Worm (Caenorhabditis elegans) whole organism, L2 larva: Measurements from ENCODE around the gene znf-474.

Experiments used
- C34F6.9 ChIP-seq: fragments of 150-350 bp; optimal IDR thresholded peaks from 2 replicates; lab custom pipeline; 2014; ENCODE audit warnings: missing biosample characterization, missing genetic modification characterization
- F13H6.1 ChIP-seq: sonication (generic microtip); optimal IDR thresholded peaks from 2 replicates; lab custom pipeline; 2016; ENCODE audit warnings: missing genetic modification characterization, missing compliant biosample characterization
- R02D3.7 ChIP-seq: fragments of 150-350 bp; optimal IDR thresholded peaks from 2 replicates; lab custom pipeline; 2014; ENCODE audit warnings: missing biosample characterization, missing genetic modification characterization
- Y55F3AM.14 ChIP-seq: fragments of 200-800 bp; sonication (Bioruptor generic); optimal IDR thresholded peaks from 2 replicates; lab custom pipeline; 2018; ENCODE audit warnings: mild to moderate bottlenecking, missing genetic modification characterization, missing compliant biosample characterization
- ZK546.5 ChIP-seq: sonication (generic microtip); optimal IDR thresholded peaks from 2 replicates; lab custom pipeline; 2017; ENCODE audit warnings: missing biosample characterization, missing genetic modification characterization
- alr-1 ChIP-seq: fragments of 150-350 bp; optimal IDR thresholded peaks from 2 replicates; lab custom pipeline; 2014; ENCODE audit warnings: missing biosample characterization, missing genetic modification characterization
- aly-2 ChIP-seq: fragments of 150-350 bp; optimal IDR thresholded peaks from 2 replicates; lab custom pipeline; 2014; ENCODE audit warnings: missing biosample characterization, missing genetic modification characterization
- ama-1 ChIP-seq: fragments of 150-350 bp; optimal IDR thresholded peaks from 2 replicates; lab custom pipeline; 2018; ENCODE audit warnings: inconsistent platforms
- blmp-1 ChIP-seq: sonication (generic microtip); optimal IDR thresholded peaks from 2 replicates; lab custom pipeline; 2017; ENCODE audit warnings: missing genetic modification characterization, mild to moderate bottlenecking, missing compliant biosample characterization, antibody characterized with exemption, moderate library complexity; ENCODE audit not compliant: insufficient read depth
- ceh-16 ChIP-seq: fragments of 150-350 bp; optimal IDR thresholded peaks from 2 replicates; lab custom pipeline; 2014; ENCODE audit warnings: missing biosample characterization, missing genetic modification characterization
- ceh-82 ChIP-seq: fragments of 150-350 bp; optimal IDR thresholded peaks from 2 replicates; lab custom pipeline; 2014; ENCODE audit warnings: missing biosample characterization, missing genetic modification characterization
- crh-2 ChIP-seq: sonication (generic microtip); optimal IDR thresholded peaks from 2 replicates; lab custom pipeline; 2017; ENCODE audit warnings: missing biosample characterization, missing genetic modification characterization
- dmd-4 ChIP-seq: sonication (generic microtip); optimal IDR thresholded peaks from 2 replicates; lab custom pipeline; 2017; ENCODE audit warnings: missing biosample characterization, missing genetic modification characterization
- egl-27 ChIP-seq: sonication (generic microtip); optimal IDR thresholded peaks from 3 replicates; lab custom pipeline; 2017; ENCODE audit warnings: missing biosample characterization, missing genetic modification reagents, missing genetic modification characterization
- elt-1 ChIP-seq: fragments of 150-350 bp; optimal IDR thresholded peaks from 2 replicates; lab custom pipeline; 2014; ENCODE audit warnings: missing biosample characterization, missing genetic modification characterization
- elt-3 ChIP-seq: sonication (generic microtip); optimal IDR thresholded peaks from 2 replicates; lab custom pipeline; 2017; ENCODE audit warnings: missing biosample characterization, missing genetic modification characterization
- fos-1 ChIP-seq: fragments of 150-350 bp; optimal IDR thresholded peaks from 2 replicates; lab custom pipeline; 2014; ENCODE audit warnings: missing biosample characterization, missing genetic modification characterization
- gmeb-1 ChIP-seq: fragments of 150-350 bp; optimal IDR thresholded peaks from 2 replicates; lab custom pipeline; 2014; ENCODE audit warnings: missing biosample characterization, missing genetic modification characterization
- lin-11 ChIP-seq: fragments of 150-350 bp; sonication (generic microtip); optimal IDR thresholded peaks from 2 replicates; lab custom pipeline; 2014; ENCODE audit warnings: missing biosample characterization, missing genetic modification characterization, inconsistent platforms, mixed read lengths
- lin-13 ChIP-seq: fragments of 150-350 bp; optimal IDR thresholded peaks from 2 replicates; lab custom pipeline; 2014; ENCODE audit warnings: missing biosample characterization, missing genetic modification reagents, missing genetic modification characterization
- lin-39 ChIP-seq: fragments of 150-350 bp; optimal IDR thresholded peaks from 2 replicates; lab custom pipeline; 2014; ENCODE audit warnings: missing biosample characterization, missing genetic modification reagents, missing genetic modification characterization
- lsy-2 ChIP-seq, 2 experiments: fragments of 150-350 bp in 1 of 2; sonication (generic microtip) in 1 of 2; optimal IDR thresholded peaks; 2 replicates each; lab custom pipeline; 2014 to 2017; ENCODE audit warnings: missing biosample characterization in 2 of 2, missing genetic modification characterization in 2 of 2
- mab-5 ChIP-seq: fragments of 150-350 bp; optimal IDR thresholded peaks from 2 replicates; lab custom pipeline; 2014; ENCODE audit warnings: missing biosample characterization, missing genetic modification characterization
- mbf-1 ChIP-seq: sonication (generic microtip); optimal IDR thresholded peaks from 2 replicates; lab custom pipeline; 2017; ENCODE audit warnings: missing biosample characterization, missing genetic modification characterization
- mdl-1 ChIP-seq, 2 experiments: fragments of 150-350 bp in 1 of 2; sonication (generic microtip) in 1 of 2; optimal IDR thresholded peaks; 2 replicates each; lab custom pipeline; 2017; ENCODE audit warnings: missing biosample characterization in 2 of 2, missing genetic modification characterization in 2 of 2
- nhr-10 ChIP-seq: sonication (generic microtip); optimal IDR thresholded peaks from 2 replicates; lab custom pipeline; 2017; ENCODE audit warnings: missing biosample characterization, missing genetic modification characterization
- nhr-11 ChIP-seq: fragments of 150-350 bp; optimal IDR thresholded peaks from 2 replicates; lab custom pipeline; 2014; ENCODE audit warnings: missing biosample characterization, missing genetic modification characterization
- nhr-12 ChIP-seq: fragments of 150-350 bp; optimal IDR thresholded peaks from 2 replicates; lab custom pipeline; 2014; ENCODE audit warnings: missing biosample characterization, missing genetic modification characterization
- nhr-129 ChIP-seq: fragments of 150-350 bp; optimal IDR thresholded peaks from 2 replicates; lab custom pipeline; 2014; ENCODE audit warnings: missing biosample characterization, missing genetic modification characterization
- nhr-21 ChIP-seq: fragments of 150-350 bp; optimal IDR thresholded peaks from 2 replicates; lab custom pipeline; 2014; ENCODE audit warnings: missing biosample characterization, missing genetic modification characterization
- nhr-23 ChIP-seq: fragments of 150-350 bp; optimal IDR thresholded peaks from 2 replicates; lab custom pipeline; 2014; ENCODE audit warnings: missing biosample characterization, missing genetic modification reagents, missing genetic modification characterization
- nhr-237 ChIP-seq: fragments of 150-350 bp; optimal IDR thresholded peaks from 2 replicates; lab custom pipeline; 2014; ENCODE audit warnings: missing biosample characterization, missing genetic modification characterization
- nhr-25 ChIP-seq: fragments of 150-350 bp; sonication (generic microtip); optimal IDR thresholded peaks from 3 replicates; lab custom pipeline; 2014; ENCODE audit warnings: missing biosample characterization, missing genetic modification characterization
- nhr-6 ChIP-seq: fragments of 150-350 bp; optimal IDR thresholded peaks from 2 replicates; lab custom pipeline; 2014; ENCODE audit warnings: missing biosample characterization, missing genetic modification characterization
- nhr-77 ChIP-seq: fragments of 150-350 bp; optimal IDR thresholded peaks from 2 replicates; lab custom pipeline; 2014; ENCODE audit warnings: missing biosample characterization, missing genetic modification characterization
- peb-1 ChIP-seq: fragments of 150-350 bp; optimal IDR thresholded peaks from 2 replicates; lab custom pipeline; 2014; ENCODE audit warnings: missing biosample characterization, missing genetic modification characterization
- sem-4 ChIP-seq: fragments of 150-350 bp; optimal IDR thresholded peaks from 2 replicates; lab custom pipeline; 2014; ENCODE audit warnings: missing biosample characterization, missing genetic modification reagents, missing genetic modification characterization
- skn-1 ChIP-seq: sonication (generic microtip); optimal IDR thresholded peaks from 2 replicates; lab custom pipeline; 2017; ENCODE audit warnings: missing biosample characterization, missing genetic modification characterization
- sma-3 ChIP-seq: sonication (generic microtip); optimal IDR thresholded peaks from 2 replicates; lab custom pipeline; 2016; ENCODE audit warnings: missing genetic modification reagents, missing genetic modification characterization, missing compliant biosample characterization
- sma-9 ChIP-seq, 2 experiments: fragments of 150-350 bp in 1 of 2; sonication (generic microtip) in 1 of 2; optimal IDR thresholded peaks; 2 replicates each; lab custom pipeline; 2014 to 2016; ENCODE audit warnings: missing genetic modification characterization in 2 of 2, mild to moderate bottlenecking in 1 of 2, missing biosample characterization in 1 of 2, missing compliant biosample characterization in 1 of 2, missing genetic modification reagents in 1 of 2, moderate library complexity in 1 of 2
- snpc-4 ChIP-seq: fragments of 150-350 bp; optimal IDR thresholded peaks from 2 replicates; lab custom pipeline; 2014; ENCODE audit warnings: missing biosample characterization, missing genetic modification characterization
- unc-39 ChIP-seq: fragments of 150-350 bp; optimal IDR thresholded peaks from 2 replicates; lab custom pipeline; 2014; ENCODE audit warnings: missing biosample characterization, missing genetic modification characterization
- unc-55 ChIP-seq: fragments of 150-350 bp; sonication (generic microtip); optimal IDR thresholded peaks from 3 replicates; lab custom pipeline; 2014; ENCODE audit warnings: missing biosample characterization, missing genetic modification reagents, missing genetic modification characterization
- unc-62 ChIP-seq: fragments of 150-350 bp; optimal IDR thresholded peaks from 2 replicates; lab custom pipeline; 2014; ENCODE audit warnings: missing biosample characterization, missing genetic modification reagents, missing genetic modification characterization
- zag-1 ChIP-seq: fragments of 150-350 bp; optimal IDR thresholded peaks from 2 replicates; lab custom pipeline; 2014; ENCODE audit warnings: missing biosample characterization, missing genetic modification characterization
- ztf-1 ChIP-seq: fragments of 200-800 bp; sonication (Bioruptor generic); conservative IDR thresholded peaks from 2 replicates; pipeline ENCODE4 v1.3.6; 2022; ENCODE audit warnings: missing genetic modification characterization, missing compliant biosample characterization
- ztf-11 ChIP-seq: sonication (generic microtip); optimal IDR thresholded peaks from 2 replicates; lab custom pipeline; 2017; ENCODE audit warnings: missing biosample characterization, missing genetic modification characterization
- ztf-4 ChIP-seq: fragments of 150-350 bp; optimal IDR thresholded peaks from 2 replicates; lab custom pipeline; 2014; ENCODE audit warnings: missing biosample characterization, missing genetic modification characterization

znf-474 gene

DNA sequence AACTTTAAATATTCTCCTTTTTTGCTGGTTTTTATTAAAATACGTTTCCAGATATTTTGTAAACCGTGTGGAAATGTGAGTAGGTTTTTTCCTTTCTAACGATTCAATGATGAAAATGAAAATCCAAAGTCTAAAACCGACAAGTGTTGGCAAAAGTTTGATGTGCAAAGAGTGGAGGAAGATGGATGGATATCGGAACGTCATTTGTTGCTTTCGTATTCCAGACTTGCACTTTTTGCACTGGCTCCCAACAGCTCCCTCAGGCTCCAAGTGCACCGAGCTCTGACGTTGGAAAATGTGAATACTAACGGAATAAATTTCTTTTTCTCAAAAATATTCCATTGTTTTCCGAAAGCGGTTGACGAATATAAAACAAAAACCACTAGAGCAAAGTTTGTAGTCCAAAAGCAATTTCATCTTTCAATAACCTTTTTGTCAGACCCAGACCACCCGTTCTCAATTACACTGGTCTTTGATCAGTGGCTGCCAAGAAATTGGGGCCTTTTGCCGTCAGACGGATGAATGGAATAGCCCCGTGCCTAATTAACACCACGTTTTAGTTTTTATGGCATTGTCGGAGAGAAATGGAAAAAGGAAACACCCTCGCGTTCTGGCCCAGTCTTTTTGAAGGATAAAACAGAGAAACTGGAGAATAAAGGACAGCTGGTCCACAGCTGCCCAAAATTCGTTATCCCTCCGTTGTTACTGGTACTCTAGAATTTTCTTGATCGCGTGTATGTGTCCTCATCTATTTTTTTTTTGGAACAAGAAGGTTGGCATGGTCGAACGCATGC is 33.2 kb downstream of the znf-474 start (continued):
- TF ChIP-seq dmd-4 (tag; lab: Kevin White, UChicago) (no peak), fos-1 (no peak), Y55F3AM.14 (GFP tag; lab: Kevin White, UChicago) (no peak), alr-1 (tag; lab: Kevin White, UChicago) (no peak), ama-1 (lab: Kevin White, UChicago) (no peak), ztf-4 (no peak), mdl-1 (tag; optimal IDR thresholded peaks at IDR 0.05; lab: Kevin White, UChicago) (no peak), nhr-23 (no peak), mbf-1 (no peak), unc-39 (tag; lab: Kevin White, UChicago) (no peak), sma-3 (GFP tag; lab: Kevin White, UChicago) (no peak), lin-13 (GFP tag; lab: Kevin White, UChicago) (no peak), nhr-25 (tag; lab: Kevin White, UChicago) (no peak), nhr-77 (no peak)

DNA sequence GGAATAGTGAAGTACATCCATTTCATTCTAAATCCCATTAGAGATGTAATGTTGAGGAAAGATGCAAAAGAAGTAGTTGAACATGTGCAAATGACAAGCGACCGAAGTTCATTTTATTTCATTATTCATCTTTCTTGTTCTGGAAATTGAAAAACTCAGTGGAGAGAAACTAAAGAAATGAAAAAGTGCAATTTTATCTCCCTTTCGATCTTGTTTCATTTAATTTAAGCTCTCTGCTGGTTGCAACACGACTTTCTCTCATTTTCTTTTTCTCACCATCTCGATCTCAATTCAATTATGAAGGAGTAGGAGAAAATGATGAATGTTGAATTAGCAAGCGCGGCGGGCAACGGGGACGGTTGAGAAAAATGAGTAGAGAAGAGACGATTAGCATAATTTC is 34.7 kb downstream of the znf-474 start:
- no peak for TF ChIP-seq ztf-1 (GFP tag; lab: Robert Waterston, UW)
- TF ChIP-seq gmeb-1: no peak
- TF ChIP-seq F13H6.1 (tag; lab: Kevin White, UChicago): no peak
- no peak for TF ChIP-seq alr-1 (tag; lab: Kevin White, UChicago)
- no peak for TF ChIP-seq ztf-4
- TF ChIP-seq nhr-6: no peak
- TF ChIP-seq nhr-25 (tag; lab: Kevin White, UChicago): no peak
- TF ChIP-seq sem-4 (tag; lab: Kevin White, UChicago): peak; percentile 60
- TF ChIP-seq aly-2: no peak
- TF ChIP-seq blmp-1: no peak
- no peak for TF ChIP-seq elt-3 (tag; lab: Kevin White, UChicago)
- no peak for TF ChIP-seq sma-3 (GFP tag; lab: Kevin White, UChicago)
- TF ChIP-seq zag-1 (tag; lab: Kevin White, UChicago): no peak
- no peak for TF ChIP-seq nhr-77
- TF ChIP-seq lsy-2 (tag; optimal IDR thresholded peaks at IDR 0.05; lab: Kevin White, UChicago): peak in 1 of 2 experiments; percentile 42
- TF ChIP-seq unc-62 (GFP tag; lab: Kevin White, UChicago): no peak
- no peak for TF ChIP-seq ceh-16 (tag; lab: Kevin White, UChicago)
- no peak for TF ChIP-seq nhr-12 (tag; lab: Kevin White, UChicago)
- TF ChIP-seq skn-1 (tag; lab: Kevin White, UChicago): no peak
- TF ChIP-seq nhr-21 (tag; lab: Kevin White, UChicago): no peak
- no peak for TF ChIP-seq ZK546.5 (tag; lab: Kevin White, UChicago)
- no peak for TF ChIP-seq mbf-1
- no peak for TF ChIP-seq Y55F3AM.14 (GFP tag; lab: Kevin White, UChicago)
- peak; percentile 31 for TF ChIP-seq C34F6.9 (tag; lab: Kevin White, UChicago)
- no peak for TF ChIP-seq nhr-10 (tag; lab: Kevin White, UChicago)
- TF ChIP-seq nhr-129 (tag; lab: Kevin White, UChicago): peak; percentile 1
- no peak for TF ChIP-seq unc-39 (tag; lab: Kevin White, UChicago)
- TF ChIP-seq fos-1: no peak
- TF ChIP-seq sma-9 (GFP tag; optimal IDR thresholded peaks at IDR 0.05; lab: Kevin White, UChicago): peak; percentile 26
- TF ChIP-seq sma-9 (tag; optimal IDR thresholded peaks at IDR 0.05; lab: Kevin White, UChicago): no peak
- no peak for TF ChIP-seq mab-5 (tag; lab: Kevin White, UChicago)
- no peak for TF ChIP-seq ceh-82 (tag; lab: Kevin White, UChicago)
- no peak for TF ChIP-seq lin-11 (tag; lab: Kevin White, UChicago)
- no peak for TF ChIP-seq snpc-4
- TF ChIP-seq unc-55 (GFP tag; lab: Kevin White, UChicago): peak; percentile 58
- TF ChIP-seq ztf-11 (tag; lab: Kevin White, UChicago): no peak
- TF ChIP-seq mdl-1 (tag; optimal IDR thresholded peaks at IDR 0.05; lab: Kevin White, UChicago): no peak
- no peak for TF ChIP-seq nhr-23
- TF ChIP-seq dmd-4 (tag; lab: Kevin White, UChicago): no peak
- no peak for TF ChIP-seq nhr-237 (tag; lab: Kevin White, UChicago)
- no peak for TF ChIP-seq lin-13 (GFP tag; lab: Kevin White, UChicago)
- TF ChIP-seq nhr-11 (tag; lab: Kevin White, UChicago): no peak
- TF ChIP-seq R02D3.7 (tag; lab: Kevin White, UChicago): no peak
- TF ChIP-seq peb-1 (tag; lab: Kevin White, UChicago): no peak
- no peak for TF ChIP-seq ama-1 (lab: Kevin White, UChicago)
- TF ChIP-seq elt-1 (tag; lab: Kevin White, UChicago): no peak
- peak; percentile 19 for TF ChIP-seq egl-27
- TF ChIP-seq crh-2: peak; percentile 36
- no peak for TF ChIP-seq lin-39
